Fruit fly (Drosophila melanogaster): Measurements from ENCODE around the gene CG17376.

DNA sequence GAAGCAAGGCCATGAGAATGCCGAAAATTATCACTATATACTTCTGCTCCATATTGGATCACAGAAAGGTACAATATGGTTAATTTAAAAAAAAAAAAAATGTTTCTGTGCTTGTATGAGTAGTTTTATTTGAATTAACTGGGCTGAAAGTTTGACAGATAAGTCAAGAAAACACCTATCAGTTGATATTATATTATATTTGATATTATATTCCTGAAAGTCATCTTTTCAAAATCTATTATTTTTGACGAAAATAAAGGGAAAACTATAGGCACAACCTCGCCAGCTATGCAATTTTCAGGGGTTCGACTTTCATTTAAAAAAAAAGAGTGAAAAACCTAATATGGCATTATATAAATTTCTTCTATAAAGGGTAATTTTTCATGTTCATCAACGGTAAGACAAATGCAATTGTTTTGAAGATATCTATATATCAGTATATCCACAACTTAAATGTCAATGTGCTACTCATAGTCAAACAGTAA, 1.9 kb downstream of the CG17376 start, which contains the start of the genes nrv2 and CG43610:
- TF ChIP-seq CG17806 (tag; optimal IDR thresholded peaks at IDR 0.05) = no peak
- TF ChIP-seq rn (GFP tag; IDR thresholded peaks at IDR 0.05) = no peak
- no peak for TF ChIP-seq CG14655 (GFP tag; optimal IDR thresholded peaks at IDR 0.05)
- TF ChIP-seq CG8301 (tag; optimal IDR thresholded peaks at IDR 0.05) = no peak
